Worm (Caenorhabditis elegans) whole organism, L4 larva: ENCODE results near the gene T14B4.20.

Experiments used
- T26A8.4 ChIP-seq: fragments of 200-800 bp; sonication (Bioruptor generic); IDR thresholded peaks from 2 replicates; pipeline ENCODE4 v1.3.6; 2022; ENCODE audit warnings: missing genetic modification characterization, missing compliant biosample characterization
- ceh-82 ChIP-seq: sonication (generic microtip); optimal IDR thresholded peaks from 2 replicates; lab custom pipeline; 2017; ENCODE audit warnings: missing biosample characterization, missing genetic modification characterization
- lin-1 ChIP-seq: fragments of 200-800 bp; sonication (Bioruptor generic); IDR thresholded peaks from 2 replicates; pipeline ENCODE4 v1.3.6; 2022; ENCODE audit warnings: missing genetic modification reagents, missing genetic modification characterization, missing compliant biosample characterization
- mxl-2 ChIP-seq: fragments of 200-800 bp; sonication (Bioruptor generic); conservative IDR thresholded peaks from 2 replicates; pipeline ENCODE4 v1.3.6; 2022; ENCODE audit warnings: missing genetic modification reagents, missing genetic modification characterization, missing compliant biosample characterization
- nhr-76 ChIP-seq: fragments of 150-350 bp; optimal IDR thresholded peaks from 2 replicates; lab custom pipeline; 2014; ENCODE audit warnings: missing biosample characterization, missing genetic modification characterization
- unc-130 ChIP-seq: sonication (generic microtip); optimal IDR thresholded peaks from 2 replicates; lab custom pipeline; 2016; ENCODE audit warnings: missing genetic modification reagents, missing genetic modification characterization, missing compliant biosample characterization

- no peak for TF ChIP-seq unc-130
- no peak for TF ChIP-seq ceh-82
- TF ChIP-seq mxl-2 (GFP tag; lab: Robert Waterston, UW) = no peak
- TF ChIP-seq nhr-76 (tag; lab: Kevin White, UChicago) = no peak
- TF ChIP-seq T26A8.4 (GFP tag; lab: Robert Waterston, UW) = no peak
- no peak for TF ChIP-seq lin-1
Observed at ce11 chrII:6679724-6680123, 37.0 kb upstream of the T14B4.20 start, which contains the start of gene ift-74.
